Fruit fly (Drosophila melanogaster) S2 (cell line): Measurements from ENCODE around the gene Pex14.

ENCODE experiments used
- CG8478 ChIP-seq: fragments of >200 bp; optimal IDR thresholded peaks from 2 replicates; lab custom pipeline; 2018
- CTCF ChIP-seq, 2 experiments: fragments of >200 bp; optimal IDR thresholded peaks; 2 replicates each; lab custom pipeline; 2018

- no peak for TF ChIP-seq CTCF (optimal IDR thresholded peaks at IDR 0.05; lab: Kevin White, UChicago)
- no peak for TF ChIP-seq CG8478
These were observed 23.0 kb upstream of the Pex14 start, which contains the start of gene CG33912 for dm6 chr3L:20755585-20755984.
